Worm (Caenorhabditis elegans) whole organism, L2 larva: ENCODE measurements around the gene unc-16.

ENCODE experiments used
- C34F6.9 ChIP-seq: fragments of 150-350 bp; optimal IDR thresholded peaks from 2 replicates; lab custom pipeline; 2014; ENCODE audit warnings: missing biosample characterization, missing genetic modification characterization
- R02D3.7 ChIP-seq: fragments of 150-350 bp; optimal IDR thresholded peaks from 2 replicates; lab custom pipeline; 2014; ENCODE audit warnings: missing biosample characterization, missing genetic modification characterization
- Y55F3AM.14 ChIP-seq: fragments of 200-800 bp; sonication (Bioruptor generic); optimal IDR thresholded peaks from 2 replicates; lab custom pipeline; 2018; ENCODE audit warnings: mild to moderate bottlenecking, missing genetic modification characterization, missing compliant biosample characterization
- alr-1 ChIP-seq: fragments of 150-350 bp; optimal IDR thresholded peaks from 2 replicates; lab custom pipeline; 2014; ENCODE audit warnings: missing biosample characterization, missing genetic modification characterization
- blmp-1 ChIP-seq: sonication (generic microtip); optimal IDR thresholded peaks from 2 replicates; lab custom pipeline; 2017; ENCODE audit warnings: missing genetic modification characterization, mild to moderate bottlenecking, missing compliant biosample characterization, antibody characterized with exemption, moderate library complexity; ENCODE audit not compliant: insufficient read depth
- dmd-4 ChIP-seq: sonication (generic microtip); optimal IDR thresholded peaks from 2 replicates; lab custom pipeline; 2017; ENCODE audit warnings: missing biosample characterization, missing genetic modification characterization
- fos-1 ChIP-seq: fragments of 150-350 bp; optimal IDR thresholded peaks from 2 replicates; lab custom pipeline; 2014; ENCODE audit warnings: missing biosample characterization, missing genetic modification characterization
- gmeb-1 ChIP-seq: fragments of 150-350 bp; optimal IDR thresholded peaks from 2 replicates; lab custom pipeline; 2014; ENCODE audit warnings: missing biosample characterization, missing genetic modification characterization
- lin-13 ChIP-seq: fragments of 150-350 bp; optimal IDR thresholded peaks from 2 replicates; lab custom pipeline; 2014; ENCODE audit warnings: missing biosample characterization, missing genetic modification reagents, missing genetic modification characterization
- lin-39 ChIP-seq: fragments of 150-350 bp; optimal IDR thresholded peaks from 2 replicates; lab custom pipeline; 2014; ENCODE audit warnings: missing biosample characterization, missing genetic modification reagents, missing genetic modification characterization
- lsy-2 ChIP-seq, 2 experiments: fragments of 150-350 bp in 1 of 2; sonication (generic microtip) in 1 of 2; optimal IDR thresholded peaks; 2 replicates each; lab custom pipeline; 2014 to 2017; ENCODE audit warnings: missing biosample characterization in 2 of 2, missing genetic modification characterization in 2 of 2
- mab-5 ChIP-seq: fragments of 150-350 bp; optimal IDR thresholded peaks from 2 replicates; lab custom pipeline; 2014; ENCODE audit warnings: missing biosample characterization, missing genetic modification characterization
- mbf-1 ChIP-seq: sonication (generic microtip); optimal IDR thresholded peaks from 2 replicates; lab custom pipeline; 2017; ENCODE audit warnings: missing biosample characterization, missing genetic modification characterization
- nhr-10 ChIP-seq: sonication (generic microtip); optimal IDR thresholded peaks from 2 replicates; lab custom pipeline; 2017; ENCODE audit warnings: missing biosample characterization, missing genetic modification characterization
- nhr-11 ChIP-seq: fragments of 150-350 bp; optimal IDR thresholded peaks from 2 replicates; lab custom pipeline; 2014; ENCODE audit warnings: missing biosample characterization, missing genetic modification characterization
- nhr-129 ChIP-seq: fragments of 150-350 bp; optimal IDR thresholded peaks from 2 replicates; lab custom pipeline; 2014; ENCODE audit warnings: missing biosample characterization, missing genetic modification characterization
- nhr-21 ChIP-seq: fragments of 150-350 bp; optimal IDR thresholded peaks from 2 replicates; lab custom pipeline; 2014; ENCODE audit warnings: missing biosample characterization, missing genetic modification characterization
- nhr-23 ChIP-seq: fragments of 150-350 bp; optimal IDR thresholded peaks from 2 replicates; lab custom pipeline; 2014; ENCODE audit warnings: missing biosample characterization, missing genetic modification reagents, missing genetic modification characterization
- nhr-237 ChIP-seq: fragments of 150-350 bp; optimal IDR thresholded peaks from 2 replicates; lab custom pipeline; 2014; ENCODE audit warnings: missing biosample characterization, missing genetic modification characterization
- nhr-25 ChIP-seq: fragments of 150-350 bp; sonication (generic microtip); optimal IDR thresholded peaks from 3 replicates; lab custom pipeline; 2014; ENCODE audit warnings: missing biosample characterization, missing genetic modification characterization
- nhr-6 ChIP-seq: fragments of 150-350 bp; optimal IDR thresholded peaks from 2 replicates; lab custom pipeline; 2014; ENCODE audit warnings: missing biosample characterization, missing genetic modification characterization
- peb-1 ChIP-seq: fragments of 150-350 bp; optimal IDR thresholded peaks from 2 replicates; lab custom pipeline; 2014; ENCODE audit warnings: missing biosample characterization, missing genetic modification characterization
- sem-4 ChIP-seq: fragments of 150-350 bp; optimal IDR thresholded peaks from 2 replicates; lab custom pipeline; 2014; ENCODE audit warnings: missing biosample characterization, missing genetic modification reagents, missing genetic modification characterization
- skn-1 ChIP-seq: sonication (generic microtip); optimal IDR thresholded peaks from 2 replicates; lab custom pipeline; 2017; ENCODE audit warnings: missing biosample characterization, missing genetic modification characterization
- sma-3 ChIP-seq: sonication (generic microtip); optimal IDR thresholded peaks from 2 replicates; lab custom pipeline; 2016; ENCODE audit warnings: missing genetic modification reagents, missing genetic modification characterization, missing compliant biosample characterization
- sma-9 ChIP-seq, 2 experiments: fragments of 150-350 bp in 1 of 2; sonication (generic microtip) in 1 of 2; optimal IDR thresholded peaks; 2 replicates each; lab custom pipeline; 2014 to 2016; ENCODE audit warnings: missing genetic modification characterization in 2 of 2, mild to moderate bottlenecking in 1 of 2, missing biosample characterization in 1 of 2, missing compliant biosample characterization in 1 of 2, missing genetic modification reagents in 1 of 2, moderate library complexity in 1 of 2
- snpc-4 ChIP-seq: fragments of 150-350 bp; optimal IDR thresholded peaks from 2 replicates; lab custom pipeline; 2014; ENCODE audit warnings: missing biosample characterization, missing genetic modification characterization
- unc-39 ChIP-seq: fragments of 150-350 bp; optimal IDR thresholded peaks from 2 replicates; lab custom pipeline; 2014; ENCODE audit warnings: missing biosample characterization, missing genetic modification characterization
- unc-55 ChIP-seq: fragments of 150-350 bp; sonication (generic microtip); optimal IDR thresholded peaks from 3 replicates; lab custom pipeline; 2014; ENCODE audit warnings: missing biosample characterization, missing genetic modification reagents, missing genetic modification characterization
- unc-62 ChIP-seq: fragments of 150-350 bp; optimal IDR thresholded peaks from 2 replicates; lab custom pipeline; 2014; ENCODE audit warnings: missing biosample characterization, missing genetic modification reagents, missing genetic modification characterization
- zag-1 ChIP-seq: fragments of 150-350 bp; optimal IDR thresholded peaks from 2 replicates; lab custom pipeline; 2014; ENCODE audit warnings: missing biosample characterization, missing genetic modification characterization
- ztf-11 ChIP-seq: sonication (generic microtip); optimal IDR thresholded peaks from 2 replicates; lab custom pipeline; 2017; ENCODE audit warnings: missing biosample characterization, missing genetic modification characterization
- ztf-4 ChIP-seq: fragments of 150-350 bp; optimal IDR thresholded peaks from 2 replicates; lab custom pipeline; 2014; ENCODE audit warnings: missing biosample characterization, missing genetic modification characterization

The unc-16 gene

DNA sequence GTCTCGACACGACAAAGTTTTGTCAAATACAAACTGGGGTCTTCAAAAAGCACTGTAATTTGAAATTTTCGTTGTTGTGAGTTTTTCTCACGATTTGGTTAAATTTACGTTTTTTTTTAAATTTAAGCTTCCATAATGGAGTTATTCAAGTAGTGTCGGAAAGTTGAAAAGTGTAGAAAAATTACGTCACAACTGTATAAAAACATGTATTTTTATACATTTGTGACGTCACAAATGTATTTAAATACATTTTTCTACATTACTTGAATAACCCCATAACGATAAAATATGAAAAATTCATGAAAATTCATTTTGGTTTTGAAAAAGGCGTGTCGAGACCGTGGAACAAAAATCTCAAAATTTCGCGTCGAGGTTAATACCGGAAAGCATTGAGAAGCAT is 48.6 kb upstream of the unc-16 start:
- TF ChIP-seq zag-1 (tag; lab: Kevin White, UChicago) (no peak), peb-1 (tag; lab: Kevin White, UChicago) (no peak), lsy-2 (tag; optimal IDR thresholded peaks at IDR 0.05; lab: Kevin White, UChicago) (no peak), ztf-4 (tag; lab: Kevin White, UChicago) (no peak), sem-4 (tag; lab: Kevin White, UChicago) (no peak), mbf-1 (tag; lab: Kevin White, UChicago) (no peak), nhr-10 (tag; lab: Kevin White, UChicago) (no peak), unc-39 (tag; lab: Kevin White, UChicago) (no peak), sma-3 (no peak), lin-13 (GFP tag; lab: Kevin White, UChicago) (no peak)

DNA sequence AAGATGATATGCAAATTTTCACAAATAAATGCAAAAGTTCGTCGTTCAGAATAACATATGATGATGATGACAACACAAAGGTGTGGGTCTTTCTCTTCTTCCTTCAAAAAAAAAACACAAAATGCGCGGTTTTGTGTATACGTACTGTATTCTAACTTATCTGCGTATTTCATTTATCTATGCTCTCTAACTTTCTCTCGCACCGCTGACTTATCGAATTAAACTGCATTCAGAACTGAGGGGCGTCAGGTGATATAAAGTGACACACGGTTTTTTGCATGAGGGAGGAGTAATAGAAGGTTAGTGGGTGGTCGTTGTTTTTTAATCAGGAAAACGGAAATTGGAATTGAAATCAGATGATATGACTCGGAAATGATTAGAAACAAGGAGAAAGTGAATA is 45.8 kb upstream of the unc-16 start, which contains the start of gene sod-4:
sod-4 (minus strand) TSS at position 109 of the 400 bp plus-strand sequence.
- TF ChIP-seq nhr-129 (tag; lab: Kevin White, UChicago), result peak; percentile 60
- no peak for TF ChIP-seq peb-1 (tag; lab: Kevin White, UChicago)
- peak; percentile 57 for TF ChIP-seq gmeb-1
- TF ChIP-seq nhr-25 (tag; lab: Kevin White, UChicago), result peak; percentile 50
- TF ChIP-seq sma-3, result peak; percentile 47
- TF ChIP-seq, all 48 proteins: peak for 4

DNA sequence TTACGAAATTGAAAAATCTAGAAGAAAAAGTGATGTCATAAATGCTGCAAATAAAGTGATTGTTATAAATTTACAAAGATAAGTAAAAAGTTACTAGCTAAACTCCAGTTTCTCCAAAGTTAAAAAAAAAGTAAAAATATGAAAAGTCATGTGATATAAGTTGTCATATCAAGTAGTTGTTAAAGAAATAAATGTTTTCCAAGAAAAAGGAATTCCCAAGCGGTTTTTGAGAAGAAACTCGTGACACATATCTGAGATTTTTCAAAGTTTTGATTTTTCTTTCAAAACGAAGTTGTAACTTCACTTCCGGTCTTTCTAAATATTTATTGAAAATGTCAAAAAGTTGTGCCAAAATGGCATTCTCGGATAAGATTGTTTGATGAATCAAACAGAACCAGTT is 45.0 kb upstream of the unc-16 start:
- TF ChIP-seq C34F6.9 (tag; lab: Kevin White, UChicago) (peak; percentile 20), nhr-6 (tag; lab: Kevin White, UChicago) (no peak), lsy-2 (tag; optimal IDR thresholded peaks at IDR 0.05; lab: Kevin White, UChicago) (peak in 1 of 2 experiments; percentile 23), ztf-11 (tag; lab: Kevin White, UChicago) (no peak)

ce11 chrIII:9502155-9502714 is 43.8 kb upstream of the unc-16 start:
- TF ChIP-seq dmd-4 (tag; lab: Kevin White, UChicago) (no peak), ztf-11 (tag; lab: Kevin White, UChicago) (no peak), nhr-21 (tag; lab: Kevin White, UChicago) (peak; percentile 5), mab-5 (no peak), sma-9 (GFP tag; optimal IDR thresholded peaks at IDR 0.05; lab: Kevin White, UChicago) (peak; percentile 37), sma-9 (tag; optimal IDR thresholded peaks at IDR 0.05; lab: Kevin White, UChicago) (no peak), unc-55 (GFP tag; lab: Kevin White, UChicago) (no peak), blmp-1 (tag; lab: Kevin White, UChicago) (no peak), snpc-4 (tag; lab: Kevin White, UChicago) (no peak), zag-1 (tag; lab: Kevin White, UChicago) (no peak), unc-62 (GFP tag; lab: Kevin White, UChicago) (no peak), sma-3 (peak; percentile 58), alr-1 (tag; lab: Kevin White, UChicago) (no peak), Y55F3AM.14 (GFP tag; lab: Kevin White, UChicago) (no peak), R02D3.7 (tag; lab: Kevin White, UChicago) (no peak), nhr-23 (no peak), skn-1 (tag; lab: Kevin White, UChicago) (no peak), nhr-237 (tag; lab: Kevin White, UChicago) (no peak), fos-1 (tag; lab: Kevin White, UChicago) (peak; percentile 71), lsy-2 (tag; optimal IDR thresholded peaks at IDR 0.05; lab: Kevin White, UChicago) (peak in 1 of 2 experiments; percentile 35), nhr-10 (tag; lab: Kevin White, UChicago) (no peak), gmeb-1 (no peak)

ce11 chrIII:9504347-9504746 is 41.7 kb upstream of the unc-16 start:
- TF ChIP-seq gmeb-1, result no peak
- TF ChIP-seq snpc-4 (tag; lab: Kevin White, UChicago), result no peak
- no peak for TF ChIP-seq nhr-21 (tag; lab: Kevin White, UChicago)
- TF ChIP-seq lin-39 (tag; lab: Kevin White, UChicago), result no peak
- TF ChIP-seq nhr-23, result no peak
- no peak for TF ChIP-seq nhr-11 (tag; lab: Kevin White, UChicago)
- TF ChIP-seq, all 48 proteins: peak for 0
